Fruit fly (Drosophila melanogaster) whole organism, embryonic: ENCODE data around the gene Cdk7.

Source experiments
- BEAF-32 ChIP-seq: fragments of 200-800 bp; sonication (Bioruptor generic); optimal IDR thresholded peaks from 3 replicates; lab custom pipeline; 2017; ENCODE audit warnings: missing biosample characterization, missing genetic modification characterization, mild to moderate bottlenecking, moderate library complexity, missing genetic modification reagents
- Bdp1 ChIP-seq: fragments of 200-800 bp; sonication (Bioruptor generic); optimal IDR thresholded peaks from 3 replicates; lab custom pipeline; 2016; ENCODE audit warnings: missing biosample characterization, missing genetic modification characterization
- Bteb2 ChIP-seq: fragments of 200-800 bp; sonication (Bioruptor generic); optimal IDR thresholded peaks from 2 replicates; lab custom pipeline; 2016; ENCODE audit warnings: missing biosample characterization, missing genetic modification characterization
- CG10267 ChIP-seq: fragments of 200-800 bp; sonication (Bioruptor generic); optimal IDR thresholded peaks from 2 replicates; lab custom pipeline; 2018; ENCODE audit warnings: missing biosample characterization, mild to moderate bottlenecking, missing genetic modification characterization, moderate library complexity
- CG10431 ChIP-seq: fragments of 200-800 bp; sonication (Bioruptor generic); optimal IDR thresholded peaks from 3 replicates; lab custom pipeline; 2018; ENCODE audit warnings: missing biosample characterization, mild to moderate bottlenecking, missing genetic modification characterization
- CG10462 ChIP-seq: fragments of 200-800 bp; sonication (Bioruptor generic); optimal IDR thresholded peaks from 2 replicates; lab custom pipeline; 2016; ENCODE audit warnings: missing biosample characterization, missing genetic modification characterization
- CG12659 ChIP-seq: fragments of 200-800 bp; sonication (Bioruptor generic); optimal IDR thresholded peaks from 3 replicates; lab custom pipeline; 2017; ENCODE audit warnings: mild to moderate bottlenecking, missing biosample characterization, missing genetic modification reagents, missing genetic modification characterization
- CG12942 ChIP-seq: fragments of 200-800 bp; sonication (Bioruptor generic); optimal IDR thresholded peaks from 3 replicates; lab custom pipeline; 2016; ENCODE audit warnings: missing biosample characterization, missing genetic modification characterization
- CG13894 ChIP-seq: fragments of 200-800 bp; sonication (Bioruptor generic); optimal IDR thresholded peaks from 3 replicates; lab custom pipeline; 2018; ENCODE audit warnings: missing biosample characterization, mild to moderate bottlenecking, missing genetic modification characterization, moderate library complexity
- CG15601 ChIP-seq: fragments of 200-800 bp; sonication (Bioruptor generic); optimal IDR thresholded peaks from 3 replicates; lab custom pipeline; 2019; ENCODE audit warnings: missing biosample characterization, mild to moderate bottlenecking, missing genetic modification characterization, moderate library complexity
- CG1602 ChIP-seq: fragments of 200-800 bp; sonication (Bioruptor generic); optimal IDR thresholded peaks from 3 replicates; lab custom pipeline; 2016; ENCODE audit warnings: missing biosample characterization, missing genetic modification characterization
- CG17328 ChIP-seq: fragments of 200-800 bp; sonication (Bioruptor generic); IDR thresholded peaks from 2 replicates; pipeline ENCODE4 v1.3.6; 2022; ENCODE audit warnings: missing biosample characterization, missing genetic modification characterization
- CG1792 ChIP-seq: fragments of 200-800 bp; sonication (Bioruptor generic); optimal IDR thresholded peaks from 2 replicates; lab custom pipeline; 2016; ENCODE audit warnings: missing biosample characterization, missing genetic modification characterization
- CG2129 ChIP-seq: fragments of 200-800 bp; sonication (Bioruptor generic); IDR thresholded peaks from 2 replicates; pipeline ENCODE4 v1.3.6; 2022; ENCODE audit warnings: missing biosample characterization, missing genetic modification characterization; ENCODE audit not compliant: partially characterized antibody
- CG31388 ChIP-seq: fragments of 200-800 bp; sonication (Bioruptor generic); optimal IDR thresholded peaks from 2 replicates; lab custom pipeline; 2016; ENCODE audit warnings: missing biosample characterization, missing genetic modification characterization
- CG32532 ChIP-seq: fragments of 200-800 bp; sonication (Bioruptor generic); IDR thresholded peaks from 2 replicates; pipeline ENCODE4 v1.3.6; 2022; ENCODE audit warnings: missing biosample characterization, missing genetic modification characterization
- CG7556 ChIP-seq: fragments of 200-800 bp; sonication (Bioruptor generic); optimal IDR thresholded peaks from 2 replicates; lab custom pipeline; 2017; ENCODE audit warnings: missing biosample characterization, mild to moderate bottlenecking, missing genetic modification characterization
- CHES-1-like ChIP-seq: fragments of 200-800 bp; sonication (Bioruptor generic); optimal IDR thresholded peaks from 2 replicates; lab custom pipeline; 2016; ENCODE audit warnings: missing biosample characterization, missing genetic modification characterization
- CoRest ChIP-seq: fragments of 200-800 bp; sonication (Bioruptor generic); optimal IDR thresholded peaks from 3 replicates; lab custom pipeline; 2018; ENCODE audit warnings: missing biosample characterization, mild to moderate bottlenecking, missing genetic modification characterization, moderate library complexity
- Dek ChIP-seq: fragments of 200-800 bp; sonication (Bioruptor generic); optimal IDR thresholded peaks from 3 replicates; lab custom pipeline; 2019; ENCODE audit warnings: missing biosample characterization, mild to moderate bottlenecking, missing genetic modification characterization, moderate library complexity
- Fer1 ChIP-seq: fragments of 200-800 bp; sonication (Bioruptor generic); optimal IDR thresholded peaks from 2 replicates; lab custom pipeline; 2017; ENCODE audit warnings: missing biosample characterization, mild to moderate bottlenecking, missing genetic modification characterization
- HHEX ChIP-seq: fragments of 200-800 bp; sonication (Bioruptor generic); optimal IDR thresholded peaks from 3 replicates; lab custom pipeline; 2017; ENCODE audit warnings: missing biosample characterization, mild to moderate bottlenecking, missing genetic modification characterization, missing genetic modification reagents
- Kr ChIP-seq: fragments of 200-800 bp; sonication (Bioruptor generic); optimal IDR thresholded peaks from 2 replicates; lab custom pipeline; 2017; ENCODE audit warnings: missing biosample characterization, mild to moderate bottlenecking, missing genetic modification characterization
- MTF-1 ChIP-seq: fragments of 200-800 bp; sonication (Bioruptor generic); optimal IDR thresholded peaks from 2 replicates; lab custom pipeline; 2018; ENCODE audit warnings: missing biosample characterization, mild to moderate bottlenecking, missing genetic modification characterization, borderline replicate concordance
- NC2α ChIP-seq: fragments of 200-800 bp; sonication (Bioruptor generic); optimal IDR thresholded peaks from 2 replicates; lab custom pipeline; 2016; ENCODE audit warnings: missing biosample characterization, missing genetic modification characterization
- Sox100B ChIP-seq: fragments of 200-800 bp; sonication (Bioruptor generic); optimal IDR thresholded peaks from 3 replicates; lab custom pipeline; 2018; ENCODE audit warnings: missing biosample characterization, mild to moderate bottlenecking, missing genetic modification characterization
- Stat92E ChIP-seq, 3 experiments: fragments of >200 bp in 2 of 3; fragments of 200-800 bp in 1 of 3; sonication (Bioruptor generic) in 1 of 3; optimal IDR thresholded peaks; 2 replicates each; lab custom pipeline; 2017 to 2019; ENCODE audit warnings: missing biosample characterization in 3 of 3, missing genetic modification characterization in 3 of 3, mild to moderate bottlenecking in 1 of 3, moderate library complexity in 1 of 3
- YL-1 ChIP-seq: fragments of 200-800 bp; sonication (Bioruptor generic); optimal IDR thresholded peaks from 3 replicates; lab custom pipeline; 2017; ENCODE audit warnings: missing biosample characterization, mild to moderate bottlenecking, missing genetic modification characterization
- abd-A ChIP-seq: fragments of 200-800 bp; sonication (Bioruptor generic); optimal IDR thresholded peaks from 3 replicates; lab custom pipeline; 2019; ENCODE audit warnings: missing biosample characterization, mild to moderate bottlenecking, missing genetic modification characterization, moderate library complexity
- ash1 ChIP-seq: fragments of 200-800 bp; sonication (Bioruptor generic); optimal IDR thresholded peaks from 2 replicates; lab custom pipeline; 2018; ENCODE audit warnings: missing biosample characterization, mild to moderate bottlenecking, missing genetic modification characterization
- cato ChIP-seq: fragments of 200-800 bp; sonication (Bioruptor generic); optimal IDR thresholded peaks from 2 replicates; lab custom pipeline; 2016; ENCODE audit warnings: missing biosample characterization, missing genetic modification characterization, borderline replicate concordance
- chn ChIP-seq: fragments of 200-800 bp; sonication (Bioruptor generic); optimal IDR thresholded peaks from 2 replicates; lab custom pipeline; 2016; ENCODE audit warnings: missing biosample characterization, missing genetic modification characterization
- dysf ChIP-seq: fragments of 200-800 bp; sonication (Bioruptor generic); IDR thresholded peaks from 3 replicates; pipeline ENCODE4 v1.3.6; 2022; ENCODE audit warnings: missing biosample characterization, missing genetic modification characterization
- fd3F ChIP-seq: fragments of 200-800 bp; sonication (Bioruptor generic); optimal IDR thresholded peaks from 2 replicates; lab custom pipeline; 2018; ENCODE audit warnings: missing biosample characterization, mild to moderate bottlenecking, missing genetic modification characterization, moderate library complexity
- fru ChIP-seq: fragments of >200 bp; optimal IDR thresholded peaks from 2 replicates; lab custom pipeline; 2017
- gce ChIP-seq: fragments of 200-800 bp; sonication (Bioruptor generic); IDR thresholded peaks from 3 replicates; pipeline ENCODE4 v1.3.6; 2022; ENCODE audit warnings: missing biosample characterization, missing genetic modification characterization
- gcm2 ChIP-seq: fragments of 200-800 bp; sonication (Bioruptor generic); optimal IDR thresholded peaks from 2 replicates; lab custom pipeline; 2016; ENCODE audit warnings: missing biosample characterization, missing genetic modification characterization
- hbn ChIP-seq: fragments of 200-800 bp; sonication (Bioruptor generic); IDR thresholded peaks from 2 replicates; pipeline ENCODE4 v1.3.6; 2022; ENCODE audit warnings: missing biosample characterization, missing genetic modification characterization; ENCODE audit not compliant: partially characterized antibody
- jigr1 ChIP-seq: fragments of 200-800 bp; sonication (Bioruptor generic); IDR thresholded peaks from 3 replicates; pipeline ENCODE4 v1.3.6; 2022; ENCODE audit warnings: missing biosample characterization, missing genetic modification characterization
- lov ChIP-seq, 2 experiments: fragments of 200-800 bp in 1 of 2; fragments of >200 bp in 1 of 2; sonication (Bioruptor generic) in 1 of 2; IDR thresholded peaks in 1 of 2; optimal IDR thresholded peaks in 1 of 2; 2 replicates in 1 of 2; 3 replicates in 1 of 2; pipeline versions ENCODE4 v1.3.6 to Lab custom; 2017 to 2022; ENCODE audit warnings: missing biosample characterization in 1 of 2, missing genetic modification characterization in 1 of 2
- pho ChIP-seq: fragments of 200-800 bp; sonication (Bioruptor generic); optimal IDR thresholded peaks from 2 replicates; lab custom pipeline; 2016; ENCODE audit warnings: missing biosample characterization, missing genetic modification characterization
- pita ChIP-seq: fragments of 200-800 bp; sonication (Bioruptor generic); optimal IDR thresholded peaks from 2 replicates; lab custom pipeline; 2017; ENCODE audit warnings: missing biosample characterization, mild to moderate bottlenecking, missing genetic modification characterization
- ranshi ChIP-seq: fragments of 200-800 bp; sonication (Bioruptor generic); IDR thresholded peaks from 2 replicates; pipeline ENCODE4 v1.3.6; 2022; ENCODE audit warnings: missing biosample characterization, missing genetic modification characterization
- rib ChIP-seq: fragments of 200-800 bp; sonication (Bioruptor generic); IDR thresholded peaks from 2 replicates; pipeline ENCODE4 v1.3.6; 2022; ENCODE audit warnings: missing biosample characterization, missing genetic modification characterization
- sob ChIP-seq: fragments of 200-800 bp; sonication (Bioruptor generic); IDR thresholded peaks from 2 replicates; pipeline ENCODE4 v1.3.6; 2022; ENCODE audit warnings: missing biosample characterization, missing genetic modification characterization
- sqz ChIP-seq: fragments of 200-800 bp; sonication (Bioruptor generic); optimal IDR thresholded peaks from 3 replicates; lab custom pipeline; 2018; ENCODE audit warnings: missing biosample characterization, mild to moderate bottlenecking, missing genetic modification characterization
- tll ChIP-seq, 2 experiments: fragments of 200-800 bp in 1 of 2; fragments of >200 bp in 1 of 2; sonication (Bioruptor generic) in 1 of 2; optimal IDR thresholded peaks; 2 replicates each; lab custom pipeline; 2017 to 2019; ENCODE audit warnings: missing biosample characterization in 2 of 2, missing genetic modification characterization in 2 of 2, mild to moderate bottlenecking in 1 of 2, moderate library complexity in 1 of 2
- trh ChIP-seq: fragments of 200-800 bp; sonication (Bioruptor generic); optimal IDR thresholded peaks from 2 replicates; lab custom pipeline; 2016; ENCODE audit warnings: missing biosample characterization, missing genetic modification characterization
- unc-4 ChIP-seq: fragments of 200-800 bp; sonication (Bioruptor generic); IDR thresholded peaks from 2 replicates; pipeline ENCODE4 v1.3.6; 2022; ENCODE audit warnings: missing biosample characterization, missing genetic modification characterization; ENCODE audit not compliant: partially characterized antibody
- wdn ChIP-seq: fragments of 200-800 bp; sonication (Bioruptor generic); IDR thresholded peaks from 2 replicates; pipeline ENCODE4 v1.3.6; 2022; ENCODE audit warnings: missing biosample characterization, missing genetic modification characterization

Cdk7 gene

dm6 chrX:5308963-5309362 is at the start of gene Cdk7, which contains the start of gene snf (continued):
- peak; percentile 56 for TF ChIP-seq CHES-1-like (GFP tag; lab: Kevin White, UChicago)
- TF ChIP-seq ranshi, result no peak
- TF ChIP-seq Stat92E (GFP tag; optimal IDR thresholded peaks at IDR 0.05; lab: Kevin White, UChicago), result no peak
- TF ChIP-seq HHEX (GFP tag; lab: Kevin White, UChicago), result no peak
- no peak for TF ChIP-seq lov (optimal IDR thresholded peaks at IDR 0.05; lab: Kevin White, UChicago)
- TF ChIP-seq lov (GFP tag; IDR thresholded peaks at IDR 0.05; lab: Robert Waterston, UW), result no peak
- no peak for TF ChIP-seq dysf (GFP tag; lab: Robert Waterston, UW)
- peak; percentile 40 for TF ChIP-seq CoRest (tag; lab: Kevin White, UChicago)
- peak; percentile 45 for TF ChIP-seq sob (GFP tag; lab: Robert Waterston, UW)
- no peak for TF ChIP-seq wdn
- TF ChIP-seq CG32532 (GFP tag; lab: Robert Waterston, UW), result peak; percentile 38; the same call in 1 of the 2 replicates
- TF ChIP-seq pita, result no peak
- no peak for TF ChIP-seq MTF-1 (GFP tag; lab: Kevin White, UChicago)
- peak; percentile 78 for TF ChIP-seq sqz
- TF ChIP-seq rib (GFP tag; lab: Robert Waterston, UW), result no peak
- peak; percentile 96 for TF ChIP-seq CG10267 (tag; lab: Kevin White, UChicago)
- no peak for TF ChIP-seq Bdp1
- peak; percentile 27 for TF ChIP-seq chn (GFP tag; lab: Kevin White, UChicago)
- TF ChIP-seq CG12942 (GFP tag; lab: Kevin White, UChicago), result peak; percentile 24
- TF ChIP-seq fd3F (GFP tag; lab: Kevin White, UChicago), result no peak
- TF ChIP-seq tll (GFP tag; optimal IDR thresholded peaks at IDR 0.05; lab: Kevin White, UChicago), result no peak
- no peak for TF ChIP-seq CG17328 (GFP tag; lab: Robert Waterston, UW)
- TF ChIP-seq jigr1 (GFP tag; lab: Robert Waterston, UW), result no peak
- no peak for TF ChIP-seq CG13894 (tag; lab: Kevin White, UChicago)
- peak; percentile 55 for TF ChIP-seq CG1792 (GFP tag; lab: Kevin White, UChicago)
- TF ChIP-seq BEAF-32 (GFP tag; lab: Kevin White, UChicago), result peak; percentile 88
- no peak for TF ChIP-seq gce (GFP tag; lab: Robert Waterston, UW)
- no peak for TF ChIP-seq ash1 (GFP tag; lab: Kevin White, UChicago)
- TF ChIP-seq YL-1, result peak; percentile 58
- TF ChIP-seq Fer1 (GFP tag; lab: Kevin White, UChicago), result no peak
- no peak for TF ChIP-seq CG10431 (GFP tag; lab: Kevin White, UChicago)
- TF ChIP-seq CG10462 (GFP tag; lab: Kevin White, UChicago), result no peak
- no peak for TF ChIP-seq cato
- no peak for TF ChIP-seq CG7556 (GFP tag; lab: Kevin White, UChicago)
- TF ChIP-seq hbn (GFP tag; lab: Robert Waterston, UW), result peak; percentile 70
- no peak for TF ChIP-seq Kr (GFP tag; lab: Kevin White, UChicago)
- no peak for TF ChIP-seq NC2α (GFP tag; lab: Kevin White, UChicago)
- TF ChIP-seq CG15601 (tag; lab: Kevin White, UChicago), result peak; percentile 20
- TF ChIP-seq CG12659 (GFP tag; lab: Kevin White, UChicago), result peak; percentile 66
- no peak for TF ChIP-seq Sox100B (GFP tag; lab: Kevin White, UChicago)
- TF ChIP-seq Bteb2, result peak; percentile 42
- no peak for TF ChIP-seq fru (lab: Kevin White, UChicago)
- no peak for TF ChIP-seq CG1602
- peak; percentile 84 for TF ChIP-seq unc-4 (GFP tag; lab: Robert Waterston, UW)
- no peak for TF ChIP-seq abd-A (tag; lab: Kevin White, UChicago)
- no peak for TF ChIP-seq gcm2 (GFP tag; lab: Kevin White, UChicago)
- no peak for TF ChIP-seq Dek (tag; lab: Kevin White, UChicago)
- no peak for TF ChIP-seq CG31388 (GFP tag; lab: Kevin White, UChicago)
- TF ChIP-seq trh (GFP tag; lab: Kevin White, UChicago), result no peak
- TF ChIP-seq pho (GFP tag; lab: Kevin White, UChicago), result peak; percentile 49
- peak; percentile 74 for TF ChIP-seq CG2129 (GFP tag; lab: Robert Waterston, UW)
